Worm (Caenorhabditis elegans): ENCODE results near the gene puf-9.

Gene puf-9

ce11 chrX:5841060-5841642 lies at the start of gene puf-9:
Gene puf-9, plus strand, starts transcription at chrX:5841592.
- peak; percentile 92 for TF ChIP-seq snpc-4 (tag; optimal IDR thresholded peaks at IDR 0.05)
- TF ChIP-seq Y55F3AM.14 (GFP tag; optimal IDR thresholded peaks at IDR 0.05): peak; percentile 98
- TF ChIP-seq mdl-1 (tag; optimal IDR thresholded peaks at IDR 0.05): peak; percentile 88 to 98
- peak; percentile 99 for TF ChIP-seq C34F6.9 (tag; optimal IDR thresholded peaks at IDR 0.05)
- TF ChIP-seq ztf-1 (GFP tag; conservative IDR thresholded peaks at IDR 0.05): no peak
- peak; percentile 100 for TF ChIP-seq sma-3 (GFP tag; optimal IDR thresholded peaks at IDR 0.05)
- TF ChIP-seq sma-9 (GFP tag; optimal IDR thresholded peaks at IDR 0.05): peak; percentile 100
- TF ChIP-seq sma-9 (tag; optimal IDR thresholded peaks at IDR 0.05): peak; percentile 78
- TF ChIP-seq crh-2 (tag; optimal IDR thresholded peaks at IDR 0.05): peak; percentile 100
- peak; percentile 99 for TF ChIP-seq nhr-25 (tag; optimal IDR thresholded peaks at IDR 0.05)
- peak; percentile 99 for TF ChIP-seq F13H6.1 (tag; optimal IDR thresholded peaks at IDR 0.05)
- TF ChIP-seq blmp-1 (tag; optimal IDR thresholded peaks at IDR 0.05; ENCODE audit: insufficient read depth): peak; percentile 95
- TF ChIP-seq ztf-4 (tag; optimal IDR thresholded peaks at IDR 0.05): peak; percentile 99
- no peak for TF ChIP-seq aly-2 (tag; optimal IDR thresholded peaks at IDR 0.05)
- peak; percentile 100 for TF ChIP-seq fos-1 (tag; optimal IDR thresholded peaks at IDR 0.05)
- TF ChIP-seq ama-1 (optimal IDR thresholded peaks at IDR 0.05): peak; percentile 61
- TF ChIP-seq egl-27 (tag; optimal IDR thresholded peaks at IDR 0.05): peak; percentile 99
- peak; percentile 74 for TF ChIP-seq skn-1 (tag; optimal IDR thresholded peaks at IDR 0.05)
- peak; percentile 70 for TF ChIP-seq R02D3.7 (tag; optimal IDR thresholded peaks at IDR 0.05)
- peak; percentile 82 for TF ChIP-seq ZK546.5 (tag; optimal IDR thresholded peaks at IDR 0.05)
- peak; percentile 99 for TF ChIP-seq lin-11 (tag; optimal IDR thresholded peaks at IDR 0.05)
- TF ChIP-seq unc-39 (tag; optimal IDR thresholded peaks at IDR 0.05): peak; percentile 34
- no peak for TF ChIP-seq nhr-23 (tag; optimal IDR thresholded peaks at IDR 0.05)
- no peak for TF ChIP-seq elt-3 (tag; optimal IDR thresholded peaks at IDR 0.05)
- peak; percentile 100 for TF ChIP-seq nhr-129 (tag; optimal IDR thresholded peaks at IDR 0.05)
- peak; percentile 87 for TF ChIP-seq nhr-10 (tag; optimal IDR thresholded peaks at IDR 0.05)
- TF ChIP-seq mab-5 (tag; optimal IDR thresholded peaks at IDR 0.05): peak; percentile 97
- peak; percentile 95 for TF ChIP-seq ceh-82 (tag; optimal IDR thresholded peaks at IDR 0.05)
- TF ChIP-seq peb-1 (tag; optimal IDR thresholded peaks at IDR 0.05): peak; percentile 93
- TF ChIP-seq lsy-2 (tag; optimal IDR thresholded peaks at IDR 0.05): peak; percentile 90 to 97
- peak; percentile 100 for TF ChIP-seq nhr-21 (tag; optimal IDR thresholded peaks at IDR 0.05)
- TF ChIP-seq sem-4 (tag; optimal IDR thresholded peaks at IDR 0.05): peak; percentile 99
- peak; percentile 97 for TF ChIP-seq zag-1 (tag; optimal IDR thresholded peaks at IDR 0.05)
- peak; percentile 98 for TF ChIP-seq nhr-6 (tag; optimal IDR thresholded peaks at IDR 0.05)
- peak; percentile 99 for TF ChIP-seq lin-13 (GFP tag; optimal IDR thresholded peaks at IDR 0.05)
- TF ChIP-seq nhr-11 (tag; optimal IDR thresholded peaks at IDR 0.05): peak; percentile 82
- no peak for TF ChIP-seq mbf-1 (tag; optimal IDR thresholded peaks at IDR 0.05)
- TF ChIP-seq nhr-77 (tag; optimal IDR thresholded peaks at IDR 0.05): peak; percentile 86
- peak; percentile 99 for TF ChIP-seq unc-55 (GFP tag; optimal IDR thresholded peaks at IDR 0.05)
- peak; percentile 95 for TF ChIP-seq ceh-16 (tag; optimal IDR thresholded peaks at IDR 0.05)
- peak; percentile 78 for TF ChIP-seq elt-1 (tag; optimal IDR thresholded peaks at IDR 0.05)
- TF ChIP-seq alr-1 (tag; optimal IDR thresholded peaks at IDR 0.05): peak; percentile 91
- TF ChIP-seq gmeb-1 (tag; optimal IDR thresholded peaks at IDR 0.05): peak; percentile 96
- peak; percentile 82 for TF ChIP-seq nhr-12 (tag; optimal IDR thresholded peaks at IDR 0.05)
- peak; percentile 88 for TF ChIP-seq lin-39 (tag; optimal IDR thresholded peaks at IDR 0.05)
- peak; percentile 87 for TF ChIP-seq nhr-237 (tag; optimal IDR thresholded peaks at IDR 0.05)
- TF ChIP-seq unc-62 (GFP tag; optimal IDR thresholded peaks at IDR 0.05): peak; percentile 95
- peak; percentile 83 for TF ChIP-seq ztf-11 (tag; optimal IDR thresholded peaks at IDR 0.05)
- TF ChIP-seq dmd-4 (tag; optimal IDR thresholded peaks at IDR 0.05): peak; percentile 62
